Worm (Caenorhabditis elegans): ENCODE measurements around the gene msp-79.

The msp-79 gene

DNA sequence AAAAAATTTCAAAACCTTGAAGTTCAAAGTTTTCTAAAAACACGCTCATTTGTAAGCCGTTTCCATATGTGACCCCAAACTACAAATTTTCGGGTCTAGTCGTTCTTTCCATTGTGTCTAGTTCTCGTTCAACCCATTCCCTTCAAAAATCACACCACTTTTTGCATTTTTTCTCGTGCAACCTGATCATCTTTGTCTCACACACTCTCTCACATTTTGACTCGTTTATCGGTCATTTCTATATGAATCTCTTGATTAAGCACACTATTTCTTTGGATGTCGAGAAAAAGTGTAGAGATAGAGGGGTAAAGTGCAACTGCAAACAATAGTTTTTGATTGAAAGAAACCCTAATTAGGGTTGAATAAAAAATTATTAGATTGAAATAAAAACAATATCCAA is 36.6 kb upstream of the msp-79 start:
- TF ChIP-seq tlp-1 (tag; optimal IDR thresholded peaks at IDR 0.05) = no peak
- TF ChIP-seq nhr-76 (tag; optimal IDR thresholded peaks at IDR 0.05) = no peak
- no peak for TF ChIP-seq nhr-12 (tag; optimal IDR thresholded peaks at IDR 0.05)
- peak in 2 of 3 experiments; percentile 36 to 46 for TF ChIP-seq dpl-1 (GFP tag; optimal IDR thresholded peaks at IDR 0.05)
- no peak for TF ChIP-seq ceh-90 (tag; optimal IDR thresholded peaks at IDR 0.05)
- TF ChIP-seq ztf-4 (tag; optimal IDR thresholded peaks at IDR 0.05) = peak; percentile 31
- peak; percentile 26 for TF ChIP-seq tbx-2 (tag; optimal IDR thresholded peaks at IDR 0.05)
- TF ChIP-seq mab-9 (GFP tag; IDR thresholded peaks at IDR 0.05) = no peak
- peak; percentile 38 for TF ChIP-seq nhr-77 (tag; optimal IDR thresholded peaks at IDR 0.05)
- TF ChIP-seq swsn-7 (tag; optimal IDR thresholded peaks at IDR 0.05) = peak; percentile 32
- no peak for TF ChIP-seq nhr-28 (tag; optimal IDR thresholded peaks at IDR 0.05)
- TF ChIP-seq ceh-88 (GFP tag; IDR thresholded peaks at IDR 0.05) = no peak
- TF ChIP-seq elt-2 (tag; optimal IDR thresholded peaks at IDR 0.05) = peak; percentile 64
- TF ChIP-seq ceh-63 (GFP tag; optimal IDR thresholded peaks at IDR 0.05) = no peak
- peak; percentile 50 for TF ChIP-seq rnt-1 (tag; optimal IDR thresholded peaks at IDR 0.05)
- peak; percentile 87 for TF ChIP-seq mep-1 (tag; optimal IDR thresholded peaks at IDR 0.05)
- no peak for TF ChIP-seq unc-30 (tag; optimal IDR thresholded peaks at IDR 0.05)
- no peak for TF ChIP-seq snpc-4 (tag; optimal IDR thresholded peaks at IDR 0.05)
- peak; percentile 2 for TF ChIP-seq nhr-237 (tag; optimal IDR thresholded peaks at IDR 0.05)
- TF ChIP-seq zip-4 (GFP tag; optimal IDR thresholded peaks at IDR 0.05) = no peak
- TF ChIP-seq hlh-4 (tag; optimal IDR thresholded peaks at IDR 0.05) = no peak
- no peak for TF ChIP-seq sox-4 (tag; optimal IDR thresholded peaks at IDR 0.05)
- no peak for TF ChIP-seq isw-1 (GFP tag; IDR thresholded peaks at IDR 0.05)
- TF ChIP-seq fkh-8 (tag; optimal IDR thresholded peaks at IDR 0.05) = no peak
- TF ChIP-seq blmp-1 (tag; optimal IDR thresholded peaks at IDR 0.05) = peak; percentile 69
- peak in 3 of 6 experiments; percentile 5 to 56 (median 33) for TF ChIP-seq elt-3 (tag; optimal IDR thresholded peaks at IDR 0.05)
- no peak for TF ChIP-seq unc-62 (GFP tag; optimal IDR thresholded peaks at IDR 0.05)
- TF ChIP-seq fos-1 (tag; optimal IDR thresholded peaks at IDR 0.05) = peak; percentile 64
- no peak for TF ChIP-seq mef-2 (tag; optimal IDR thresholded peaks at IDR 0.05)
- no peak for TF ChIP-seq lin-39 (tag; optimal IDR thresholded peaks at IDR 0.05)
- TF ChIP-seq pax-3 (tag; optimal IDR thresholded peaks at IDR 0.05) = no peak
- peak; percentile 33; the same call in 1 of the 2 replicates for TF ChIP-seq grh-1 (GFP tag; IDR thresholded peaks at IDR 0.05)
- no peak for TF ChIP-seq unc-98 (GFP tag; IDR thresholded peaks at IDR 0.05)
- TF ChIP-seq ces-1 (GFP tag; optimal IDR thresholded peaks at IDR 0.05) = no peak
- peak; percentile 29 for TF ChIP-seq dsc-1 (tag; optimal IDR thresholded peaks at IDR 0.05)
- no peak for TF ChIP-seq ztf-11 (tag; optimal IDR thresholded peaks at IDR 0.05)
- TF ChIP-seq lin-35 (GFP tag; optimal IDR thresholded peaks at IDR 0.05) = peak in 1 of 2 experiments; percentile 70
- TF ChIP-seq ama-1 (optimal IDR thresholded peaks at IDR 0.05) = no peak
- peak; percentile 34 for TF ChIP-seq lir-3 (tag; optimal IDR thresholded peaks at IDR 0.05; ENCODE audit: poor library complexity)
- TF ChIP-seq aha-1 (tag; optimal IDR thresholded peaks at IDR 0.05) = no peak
- no peak for TF ChIP-seq C34B4.2 (tag; optimal IDR thresholded peaks at IDR 0.05)
- no peak for TF ChIP-seq sup-37 (GFP tag; optimal IDR thresholded peaks at IDR 0.05)
- TF ChIP-seq skn-1 (tag; optimal IDR thresholded peaks at IDR 0.05) = peak; percentile 18
- TF ChIP-seq lsy-2 (tag; optimal IDR thresholded peaks at IDR 0.05) = peak; percentile 50 to 65
- peak; percentile 15 for TF ChIP-seq lin-13 (GFP tag; optimal IDR thresholded peaks at IDR 0.05)
- no peak for TF ChIP-seq egl-27 (tag; optimal IDR thresholded peaks at IDR 0.05)
- no peak for TF ChIP-seq sptf-1 (tag; optimal IDR thresholded peaks at IDR 0.05)
- TF ChIP-seq nhr-11 (tag; optimal IDR thresholded peaks at IDR 0.05) = no peak
- no peak for TF ChIP-seq zag-1 (tag; optimal IDR thresholded peaks at IDR 0.05)
- no peak for TF ChIP-seq C16A3.4 (tag; optimal IDR thresholded peaks at IDR 0.05)
- TF ChIP-seq efl-1 (optimal IDR thresholded peaks at IDR 0.05) = peak; percentile 39 to 54
- peak; percentile 34 to 94 for TF ChIP-seq efl-1 (GFP tag; optimal IDR thresholded peaks at IDR 0.05 in 1 of 2)
- peak; percentile 17 for TF ChIP-seq irx-1 (tag; optimal IDR thresholded peaks at IDR 0.05)
- TF ChIP-seq unc-86 (tag; optimal IDR thresholded peaks at IDR 0.05) = no peak
- TF ChIP-seq nhr-20 (tag; optimal IDR thresholded peaks at IDR 0.05) = peak; percentile 90

Measured in whole organism, L1 larva.